Worm (Caenorhabditis elegans): Measurements from ENCODE around the gene F56A8.4.
A peak's percentile ranks its signal among the peaks of the same experiment; 100 is the strongest.

The F56A8.4 gene

ce11 chrIII:13298722-13299431, 35.8 kb downstream of the F56A8.4 start, which contains the start of gene pgm-2 (continued):
- TF ChIP-seq C04F5.9 (tag; optimal IDR thresholded peaks at IDR 0.05) (no peak), nhr-84 (tag; optimal IDR thresholded peaks at IDR 0.05) (no peak), nhr-77 (tag; optimal IDR thresholded peaks at IDR 0.05) (no peak), ces-1 (GFP tag; optimal IDR thresholded peaks at IDR 0.05) (no peak), snpc-4 (tag; optimal IDR thresholded peaks at IDR 0.05) (no peak), ceh-90 (tag; optimal IDR thresholded peaks at IDR 0.05) (no peak), nhr-12 (tag; optimal IDR thresholded peaks at IDR 0.05) (no peak), mep-1 (tag; optimal IDR thresholded peaks at IDR 0.05) (peak; percentile 58), aly-2 (tag; optimal IDR thresholded peaks at IDR 0.05) (peak; percentile 19), unc-98 (GFP tag; IDR thresholded peaks at IDR 0.05) (no peak), tbx-2 (tag; optimal IDR thresholded peaks at IDR 0.05) (no peak), pqm-1 (tag; optimal IDR thresholded peaks at IDR 0.05) (no peak), hlh-4 (tag; optimal IDR thresholded peaks at IDR 0.05) (no peak), aha-1 (tag; optimal IDR thresholded peaks at IDR 0.05) (no peak), irx-1 (tag; optimal IDR thresholded peaks at IDR 0.05) (no peak), jun-1 (tag; optimal IDR thresholded peaks at IDR 0.05) (no peak), nhr-28 (tag; optimal IDR thresholded peaks at IDR 0.05) (no peak), efl-3 (GFP tag; optimal IDR thresholded peaks at IDR 0.05) (no peak), grh-1 (GFP tag; IDR thresholded peaks at IDR 0.05) (no peak), zag-1 (tag; optimal IDR thresholded peaks at IDR 0.05) (no peak), nhr-11 (tag; optimal IDR thresholded peaks at IDR 0.05) (no peak), pag-3 (tag; optimal IDR thresholded peaks at IDR 0.05; ENCODE audit: borderline replicate concordance, insufficient read depth) (no peak), nhr-47 (tag; optimal IDR thresholded peaks at IDR 0.05) (peak; percentile 2), lin-13 (GFP tag; optimal IDR thresholded peaks at IDR 0.05) (no peak), vab-15 (tag; optimal IDR thresholded peaks at IDR 0.05) (no peak), unc-130 (tag; optimal IDR thresholded peaks at IDR 0.05) (no peak), skn-1 (tag; optimal IDR thresholded peaks at IDR 0.05) (peak; percentile 8), C16A3.4 (tag; optimal IDR thresholded peaks at IDR 0.05) (no peak), unc-62 (GFP tag; optimal IDR thresholded peaks at IDR 0.05) (no peak), elt-2 (tag; optimal IDR thresholded peaks at IDR 0.05) (peak; percentile 18), xbp-1 (tag; optimal IDR thresholded peaks at IDR 0.05) (no peak), ceh-88 (GFP tag; IDR thresholded peaks at IDR 0.05) (no peak), pax-3 (tag; optimal IDR thresholded peaks at IDR 0.05) (no peak)

DNA sequence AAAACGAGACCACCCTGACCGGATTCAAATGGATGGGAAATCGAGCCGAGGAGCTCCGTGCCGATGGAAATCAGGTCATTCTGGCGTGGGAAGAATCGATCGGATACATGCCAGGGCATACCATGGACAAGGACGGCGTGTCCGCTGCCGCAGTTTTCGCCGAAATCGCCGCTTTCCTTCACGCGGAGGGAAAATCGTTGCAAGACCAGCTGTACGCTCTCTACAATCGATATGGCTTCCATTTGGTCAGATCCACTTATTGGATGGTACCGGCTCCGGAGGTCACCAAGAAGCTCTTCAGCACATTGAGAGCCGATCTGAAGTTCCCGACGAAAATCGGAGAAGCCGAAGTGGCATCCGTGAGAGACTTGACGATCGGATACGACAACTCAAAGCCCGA, 38.9 kb downstream of the F56A8.4 start:
- no peak for TF ChIP-seq sox-4 (tag; optimal IDR thresholded peaks at IDR 0.05)

DNA sequence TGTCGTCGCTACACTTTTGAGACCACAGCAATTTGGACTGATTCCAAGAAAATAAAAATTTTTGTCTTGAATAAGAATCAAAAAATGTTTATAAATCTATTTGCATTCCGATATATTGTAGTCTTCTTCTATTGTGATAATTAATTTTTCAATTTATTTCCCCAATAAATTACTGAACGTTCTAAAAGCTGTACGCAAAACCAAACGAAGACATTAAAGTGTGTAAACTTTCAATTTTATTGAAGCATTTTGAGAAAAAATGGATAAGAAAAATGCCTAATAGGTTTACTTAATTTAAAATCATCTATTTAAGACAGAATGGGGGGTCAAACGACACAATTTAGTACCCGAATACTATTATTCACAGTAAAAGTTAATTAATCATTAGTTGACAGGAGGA, 39.5 kb downstream of the F56A8.4 start:
- TF ChIP-seq efl-1 (optimal IDR thresholded peaks at IDR 0.05) = no peak
- peak in 1 of 2 experiments; percentile 74 for TF ChIP-seq efl-1 (GFP tag; optimal IDR thresholded peaks at IDR 0.05 in 1 of 2)
- no peak for TF ChIP-seq fkh-8 (tag; optimal IDR thresholded peaks at IDR 0.05)
- no peak for TF ChIP-seq mef-2 (tag; optimal IDR thresholded peaks at IDR 0.05)

DNA sequence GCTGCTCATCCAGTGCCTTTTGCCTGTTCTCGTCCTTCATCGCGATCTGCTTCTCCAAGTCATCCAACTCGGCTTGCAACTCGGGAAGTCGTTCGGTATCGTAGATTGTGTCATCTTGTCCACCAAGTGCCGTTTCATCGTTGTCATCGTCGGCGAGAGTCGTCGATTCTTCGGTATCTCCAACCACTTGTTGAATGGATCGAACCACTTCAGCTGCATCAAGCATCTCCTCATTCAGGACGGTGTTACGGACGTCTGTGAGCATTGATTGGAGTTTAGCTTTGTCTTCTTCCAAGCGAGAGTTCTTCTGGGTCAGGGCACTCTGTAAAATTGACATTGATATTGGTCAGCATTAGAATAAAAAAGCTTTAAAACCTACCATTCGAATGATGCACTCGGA, 42.5 kb downstream of the F56A8.4 start:
- no peak for TF ChIP-seq nhr-71 (tag; optimal IDR thresholded peaks at IDR 0.05)
- TF ChIP-seq unc-62 (GFP tag; optimal IDR thresholded peaks at IDR 0.05) = no peak
- no peak for TF ChIP-seq ceh-82 (tag; optimal IDR thresholded peaks at IDR 0.05)
- TF ChIP-seq mep-1 (tag; optimal IDR thresholded peaks at IDR 0.05) = no peak
- no peak for TF ChIP-seq fkh-10 (GFP tag; optimal IDR thresholded peaks at IDR 0.05)
- no peak for TF ChIP-seq aly-2 (tag; optimal IDR thresholded peaks at IDR 0.05)
